Fruit fly (Drosophila melanogaster) whole organism, embryonic: ENCODE measurements around the gene CG32095.
A peak's percentile ranks its signal among the peaks of the same experiment; 100 is the strongest.

Experiments
- C15 ChIP-seq: fragments of 200-800 bp; sonication (Bioruptor generic); IDR thresholded peaks from 3 replicates; pipeline ENCODE4 v1.3.6; 2022; ENCODE audit warnings: missing biosample characterization, missing genetic modification characterization
- CG10274 ChIP-seq: fragments of 200-800 bp; sonication (Bioruptor generic); optimal IDR thresholded peaks from 3 replicates; lab custom pipeline; 2017; ENCODE audit warnings: missing biosample characterization, mild to moderate bottlenecking, missing genetic modification characterization
- CG10543 ChIP-seq: fragments of 200-800 bp; sonication (Bioruptor generic); optimal IDR thresholded peaks from 3 replicates; lab custom pipeline; 2017; ENCODE audit warnings: missing biosample characterization, mild to moderate bottlenecking, missing genetic modification characterization, moderate library complexity
- CG10654 ChIP-seq: fragments of 200-800 bp; sonication (Bioruptor generic); optimal IDR thresholded peaks from 2 replicates; lab custom pipeline; 2016; ENCODE audit warnings: missing biosample characterization, missing genetic modification characterization
- CG10979 ChIP-seq: fragments of 200-800 bp; sonication (Bioruptor generic); optimal IDR thresholded peaks from 2 replicates; lab custom pipeline; 2018; ENCODE audit warnings: missing biosample characterization, mild to moderate bottlenecking, missing genetic modification characterization, moderate library complexity
- CG11560 ChIP-seq: fragments of 200-800 bp; sonication (Bioruptor generic); IDR thresholded peaks from 3 replicates; pipeline ENCODE4 v1.3.6; 2022; ENCODE audit warnings: missing biosample characterization, missing genetic modification characterization
- CG12155 ChIP-seq: fragments of 200-800 bp; sonication (Bioruptor generic); optimal IDR thresholded peaks from 3 replicates; lab custom pipeline; 2016; ENCODE audit warnings: missing biosample characterization, missing genetic modification characterization
- CG12299 ChIP-seq: fragments of 200-800 bp; sonication (Bioruptor generic); optimal IDR thresholded peaks from 2 replicates; lab custom pipeline; 2018; ENCODE audit warnings: missing biosample characterization, mild to moderate bottlenecking, missing genetic modification characterization
- CG13123 ChIP-seq: fragments of 200-800 bp; sonication (Bioruptor generic); optimal IDR thresholded peaks from 2 replicates; lab custom pipeline; 2016; ENCODE audit warnings: missing biosample characterization, missing genetic modification characterization
- CG14965 ChIP-seq: fragments of 200-800 bp; sonication (Bioruptor generic); optimal IDR thresholded peaks from 2 replicates; lab custom pipeline; 2016; ENCODE audit warnings: missing biosample characterization, missing genetic modification characterization, borderline replicate concordance
- CG15011 ChIP-seq: fragments of 200-800 bp; sonication (Bioruptor generic); optimal IDR thresholded peaks from 3 replicates; lab custom pipeline; 2018; ENCODE audit warnings: missing biosample characterization, mild to moderate bottlenecking, missing genetic modification characterization
- CG15514 ChIP-seq: fragments of 200-800 bp; sonication (Bioruptor generic); optimal IDR thresholded peaks from 3 replicates; lab custom pipeline; 2017; ENCODE audit warnings: missing biosample characterization, missing genetic modification characterization, mild to moderate bottlenecking, moderate library complexity, missing genetic modification reagents
- CG1647 ChIP-seq: fragments of 200-800 bp; sonication (Bioruptor generic); optimal IDR thresholded peaks from 3 replicates; lab custom pipeline; 2016; ENCODE audit warnings: missing biosample characterization, missing genetic modification characterization
- CG18599 ChIP-seq: fragments of 200-800 bp; sonication (Bioruptor generic); optimal IDR thresholded peaks from 3 replicates; lab custom pipeline; 2017; ENCODE audit warnings: missing biosample characterization, missing genetic modification characterization, mild to moderate bottlenecking, moderate library complexity, missing genetic modification reagents
- CG30403 ChIP-seq: fragments of 200-800 bp; sonication (Bioruptor generic); optimal IDR thresholded peaks from 3 replicates; lab custom pipeline; 2016; ENCODE audit warnings: missing biosample characterization, missing genetic modification characterization
- CG31388 ChIP-seq: fragments of 200-800 bp; sonication (Bioruptor generic); optimal IDR thresholded peaks from 2 replicates; lab custom pipeline; 2016; ENCODE audit warnings: missing biosample characterization, missing genetic modification characterization
- CG3163 ChIP-seq: fragments of 200-800 bp; sonication (Bioruptor generic); optimal IDR thresholded peaks from 3 replicates; lab custom pipeline; 2016; ENCODE audit warnings: missing biosample characterization, missing genetic modification characterization
- CG3726 ChIP-seq: fragments of 200-800 bp; sonication (Bioruptor generic); IDR thresholded peaks from 3 replicates; pipeline ENCODE4, ENCODE4 v1.3.6; 2022; ENCODE audit warnings: missing biosample characterization, missing genetic modification characterization
- CG4360 ChIP-seq: fragments of 200-800 bp; sonication (Bioruptor generic); IDR thresholded peaks from 2 replicates; pipeline ENCODE4 v1.3.6; 2022; ENCODE audit warnings: missing biosample characterization, missing genetic modification characterization
- CG6813 ChIP-seq: fragments of 200-800 bp; sonication (Bioruptor generic); optimal IDR thresholded peaks from 2 replicates; lab custom pipeline; 2017; ENCODE audit warnings: missing biosample characterization, missing genetic modification characterization, mild to moderate bottlenecking, moderate library complexity, missing genetic modification reagents
- CG7839 ChIP-seq: fragments of 200-800 bp; sonication (Bioruptor generic); optimal IDR thresholded peaks from 3 replicates; lab custom pipeline; 2018; ENCODE audit warnings: missing biosample characterization, mild to moderate bottlenecking, missing genetic modification characterization, moderate library complexity
- CG8765 ChIP-seq: fragments of 200-800 bp; sonication (Bioruptor generic); IDR thresholded peaks from 2 replicates; pipeline ENCODE4 v1.3.6; 2022; ENCODE audit warnings: missing biosample characterization, missing genetic modification characterization
- CG8944 ChIP-seq: fragments of 200-800 bp; sonication (Bioruptor generic); optimal IDR thresholded peaks from 3 replicates; lab custom pipeline; 2016; ENCODE audit warnings: missing biosample characterization, missing genetic modification characterization
- Chrac-16 ChIP-seq: fragments of 200-800 bp; sonication (Bioruptor generic); optimal IDR thresholded peaks from 3 replicates; lab custom pipeline; 2016; ENCODE audit warnings: missing biosample characterization, missing genetic modification characterization
- Dbx ChIP-seq: fragments of 200-800 bp; sonication (Bioruptor generic); IDR thresholded peaks from 3 replicates; pipeline ENCODE4 v1.3.6; 2022; ENCODE audit warnings: missing biosample characterization, missing genetic modification characterization
- Drgx ChIP-seq: fragments of 200-800 bp; sonication (Bioruptor generic); IDR thresholded peaks from 2 replicates; pipeline ENCODE4 v1.3.6; 2022; ENCODE audit warnings: missing biosample characterization, missing genetic modification characterization
- E2f1 ChIP-seq: fragments of 200-800 bp; sonication (Bioruptor generic); IDR thresholded peaks from 2 replicates; pipeline ENCODE4 v1.3.6; 2022; ENCODE audit warnings: missing biosample characterization, missing genetic modification characterization
- Eip74EF ChIP-seq, 2 experiments: fragments of 200-800 bp in 1 of 2; fragments of >200 bp in 1 of 2; sonication (Bioruptor generic) in 1 of 2; optimal IDR thresholded peaks; 2 replicates each; lab custom pipeline; 2017 to 2019; ENCODE audit warnings: missing biosample characterization in 2 of 2, missing genetic modification characterization in 2 of 2, mild to moderate bottlenecking in 1 of 2, moderate library complexity in 1 of 2
- Gug ChIP-seq: fragments of 200-800 bp; sonication (Bioruptor generic); IDR thresholded peaks from 4 replicates; pipeline ENCODE4 v1.3.6; 2022; ENCODE audit warnings: missing biosample characterization, missing genetic modification characterization
- H2.0 ChIP-seq: fragments of 200-800 bp; sonication (Bioruptor generic); IDR thresholded peaks from 2 replicates; pipeline ENCODE4 v1.3.6; 2022; ENCODE audit warnings: missing biosample characterization, missing genetic modification characterization
- HLH4C ChIP-seq: fragments of 200-800 bp; sonication (Bioruptor generic); IDR thresholded peaks from 3 replicates; pipeline ENCODE4 v1.3.6; 2022; ENCODE audit warnings: missing biosample characterization, missing genetic modification characterization; ENCODE audit not compliant: partially characterized antibody
- HmgZ ChIP-seq: fragments of 200-800 bp; sonication (Bioruptor generic); optimal IDR thresholded peaks from 2 replicates; lab custom pipeline; 2018; ENCODE audit warnings: missing biosample characterization, mild to moderate bottlenecking, missing genetic modification characterization
- Hmr ChIP-seq: fragments of 200-800 bp; sonication (Bioruptor generic); optimal IDR thresholded peaks from 3 replicates; lab custom pipeline; 2017; ENCODE audit warnings: mild to moderate bottlenecking, missing biosample characterization, missing genetic modification reagents, missing genetic modification characterization
- Side ChIP-seq: fragments of 200-800 bp; sonication (Bioruptor generic); optimal IDR thresholded peaks from 2 replicates; lab custom pipeline; 2016; ENCODE audit warnings: missing biosample characterization, missing genetic modification characterization
- Sin3A ChIP-seq: fragments of >200 bp; optimal IDR thresholded peaks from 2 replicates; lab custom pipeline; 2018
- Spps ChIP-seq: fragments of 200-800 bp; sonication (Bioruptor generic); optimal IDR thresholded peaks from 2 replicates; lab custom pipeline; 2018; ENCODE audit warnings: missing biosample characterization, mild to moderate bottlenecking, missing genetic modification characterization
- Sry-β ChIP-seq: fragments of 200-800 bp; sonication (Bioruptor generic); optimal IDR thresholded peaks from 2 replicates; lab custom pipeline; 2018; ENCODE audit warnings: missing biosample characterization, mild to moderate bottlenecking, missing genetic modification characterization, moderate library complexity
- YL-1 ChIP-seq: fragments of 200-800 bp; sonication (Bioruptor generic); optimal IDR thresholded peaks from 3 replicates; lab custom pipeline; 2017; ENCODE audit warnings: missing biosample characterization, mild to moderate bottlenecking, missing genetic modification characterization
- btn ChIP-seq: fragments of 200-800 bp; sonication (Bioruptor generic); optimal IDR thresholded peaks from 2 replicates; lab custom pipeline; 2016; ENCODE audit warnings: missing biosample characterization, missing genetic modification characterization
- caup ChIP-seq: fragments of 200-800 bp; sonication (Bioruptor generic); optimal IDR thresholded peaks from 3 replicates; lab custom pipeline; 2017; ENCODE audit warnings: missing biosample characterization, mild to moderate bottlenecking, missing genetic modification characterization, moderate library complexity; ENCODE audit not compliant: severe bottlenecking
- danr ChIP-seq: fragments of 200-800 bp; sonication (Bioruptor generic); IDR thresholded peaks from 2 replicates; pipeline ENCODE4 v1.3.6; 2022; ENCODE audit warnings: missing biosample characterization, missing genetic modification characterization
- gsb ChIP-seq: fragments of 200-800 bp; sonication (Bioruptor generic); IDR thresholded peaks from 2 replicates; pipeline ENCODE4 v1.3.6; 2022; ENCODE audit warnings: missing biosample characterization, missing genetic modification characterization
- gsb-n ChIP-seq: fragments of 200-800 bp; sonication (Bioruptor generic); optimal IDR thresholded peaks from 3 replicates; lab custom pipeline; 2018; ENCODE audit warnings: missing biosample characterization, mild to moderate bottlenecking, missing genetic modification characterization
- kay ChIP-seq: fragments of 200-800 bp; sonication (Bioruptor generic); optimal IDR thresholded peaks from 2 replicates; lab custom pipeline; 2016; ENCODE audit warnings: missing biosample characterization, missing genetic modification characterization
- ken ChIP-seq: fragments of 200-800 bp; sonication (Bioruptor generic); IDR thresholded peaks from 3 replicates; pipeline ENCODE4 v1.3.6; 2022; ENCODE audit warnings: missing biosample characterization, missing genetic modification characterization
- lbe ChIP-seq: fragments of 200-800 bp; sonication (Bioruptor generic); optimal IDR thresholded peaks from 2 replicates; lab custom pipeline; 2016; ENCODE audit warnings: missing biosample characterization, mild to moderate bottlenecking, missing genetic modification characterization
- lilli ChIP-seq: fragments of 200-800 bp; sonication (Bioruptor generic); optimal IDR thresholded peaks from 3 replicates; lab custom pipeline; 2016; ENCODE audit warnings: missing biosample characterization, missing genetic modification characterization
- lola ChIP-seq, 3 experiments: fragments of >200 bp in 2 of 3; fragments of 200-800 bp in 1 of 3; sonication (Bioruptor generic) in 1 of 3; optimal IDR thresholded peaks; 2 replicates each; lab custom pipeline; 2017 to 2019; ENCODE audit warnings: missing biosample characterization in 3 of 3, missing genetic modification characterization in 3 of 3, mild to moderate bottlenecking in 1 of 3, moderate library complexity in 1 of 3
- nau ChIP-seq: fragments of 200-800 bp; sonication (Bioruptor generic); optimal IDR thresholded peaks from 3 replicates; lab custom pipeline; 2017; ENCODE audit warnings: missing biosample characterization, mild to moderate bottlenecking, missing genetic modification characterization, missing genetic modification reagents
- nerfin-1 ChIP-seq: fragments of 200-800 bp; sonication (Bioruptor generic); optimal IDR thresholded peaks from 3 replicates; lab custom pipeline; 2019; ENCODE audit warnings: missing biosample characterization, mild to moderate bottlenecking, missing genetic modification characterization, moderate library complexity
- schlank ChIP-seq: fragments of 200-800 bp; sonication (Bioruptor generic); optimal IDR thresholded peaks from 2 replicates; lab custom pipeline; 2018; ENCODE audit warnings: missing biosample characterization, mild to moderate bottlenecking, missing genetic modification characterization
- slp2 ChIP-seq: fragments of 200-800 bp; sonication (Bioruptor generic); optimal IDR thresholded peaks from 2 replicates; lab custom pipeline; 2016; ENCODE audit warnings: missing biosample characterization, missing genetic modification characterization

The CG32095 gene

DNA sequence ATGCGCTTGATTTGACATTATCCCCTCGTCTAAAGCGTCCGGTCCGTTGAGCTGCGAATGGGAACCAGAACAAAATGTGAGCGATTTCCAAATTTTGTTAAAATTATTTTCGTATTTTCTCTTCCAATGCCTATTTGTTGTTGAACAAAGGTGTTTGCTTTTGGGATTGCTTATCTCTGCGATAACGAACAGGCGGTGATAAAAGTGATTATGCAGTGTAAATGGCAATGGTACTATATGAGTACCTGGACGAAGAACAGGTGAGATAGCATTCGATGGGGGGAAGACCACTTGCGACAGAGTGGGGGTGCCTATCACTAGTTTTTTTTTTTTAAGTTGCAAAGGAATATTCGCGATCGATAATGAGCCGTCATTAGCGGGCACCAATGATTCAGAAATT is 37.3 kb downstream of the CG32095 start (continued):
- TF ChIP-seq HmgZ (tag; lab: Kevin White, UChicago): peak; percentile 17
- TF ChIP-seq CG14965 (GFP tag; lab: Kevin White, UChicago): no peak
- TF ChIP-seq CG10274 (GFP tag; lab: Kevin White, UChicago): no peak
- TF ChIP-seq CG8765 (GFP tag; lab: Robert Waterston, UW): no peak
- no peak for TF ChIP-seq E2f1 (GFP tag; lab: Robert Waterston, UW)
- TF ChIP-seq CG18599: peak; percentile 47
- TF ChIP-seq lbe: no peak
- TF ChIP-seq Eip74EF (GFP tag; optimal IDR thresholded peaks at IDR 0.05; lab: Kevin White, UChicago): no peak
- TF ChIP-seq CG11560 (tag; lab: Robert Waterston, UW): no peak
- no peak for TF ChIP-seq CG7839 (tag; lab: Kevin White, UChicago)
- TF ChIP-seq nerfin-1: no peak
- TF ChIP-seq CG13123: no peak
- TF ChIP-seq CG15011: no peak
- no peak for TF ChIP-seq H2.0
- no peak for TF ChIP-seq Side
- TF ChIP-seq nau (GFP tag; lab: Kevin White, UChicago): no peak
- TF ChIP-seq gsb (GFP tag; lab: Robert Waterston, UW): no peak
- TF ChIP-seq CG12299 (tag; lab: Kevin White, UChicago): no peak
- TF ChIP-seq CG10979 (tag; lab: Kevin White, UChicago): no peak
- TF ChIP-seq schlank (tag; lab: Kevin White, UChicago): peak; percentile 34
- no peak for TF ChIP-seq CG10654 (GFP tag; lab: Kevin White, UChicago)
- TF ChIP-seq CG10543 (GFP tag; lab: Kevin White, UChicago): peak; percentile 52
- no peak for TF ChIP-seq Hmr (GFP tag; lab: Kevin White, UChicago)
- no peak for TF ChIP-seq CG3726 (GFP tag; lab: Robert Waterston, UW)
- no peak for TF ChIP-seq Spps (tag; lab: Kevin White, UChicago)
- TF ChIP-seq Gug (GFP tag; lab: Robert Waterston, UW): no peak
- TF ChIP-seq CG3163 (GFP tag; lab: Kevin White, UChicago): no peak
- TF ChIP-seq caup: peak; percentile 4
- no peak for TF ChIP-seq CG12155
- peak; percentile 41; the same call in 1 of the 3 replicates for TF ChIP-seq Dbx (GFP tag; lab: Robert Waterston, UW)
- TF ChIP-seq CG1647 (GFP tag; lab: Kevin White, UChicago): no peak
- TF ChIP-seq Sry-β: no peak
- TF ChIP-seq Chrac-16 (GFP tag; lab: Kevin White, UChicago): no peak
- no peak for TF ChIP-seq Sin3A
- TF ChIP-seq lola (GFP tag; optimal IDR thresholded peaks at IDR 0.05; lab: Kevin White, UChicago): no peak
- TF ChIP-seq Drgx: no peak
- peak; percentile 54 for TF ChIP-seq CG6813
- no peak for TF ChIP-seq danr (GFP tag; lab: Robert Waterston, UW)
- TF ChIP-seq btn (GFP tag; lab: Kevin White, UChicago): no peak
- TF ChIP-seq CG31388 (GFP tag; lab: Kevin White, UChicago): no peak
- TF ChIP-seq ken (GFP tag; lab: Robert Waterston, UW): no peak
- no peak for TF ChIP-seq C15 (GFP tag; lab: Robert Waterston, UW)
- no peak for TF ChIP-seq CG8944 (GFP tag; lab: Kevin White, UChicago)
- TF ChIP-seq CG4360 (GFP tag; lab: Robert Waterston, UW): no peak
- TF ChIP-seq lilli (GFP tag; lab: Kevin White, UChicago): no peak
- TF ChIP-seq kay (GFP tag; lab: Kevin White, UChicago): no peak
- TF ChIP-seq CG30403 (GFP tag; lab: Kevin White, UChicago): no peak
- TF ChIP-seq gsb-n (tag; lab: Kevin White, UChicago): no peak
- TF ChIP-seq CG15514: peak; percentile 36
- TF ChIP-seq slp2: no peak
- TF ChIP-seq HLH4C (GFP tag; lab: Robert Waterston, UW): no peak
- no peak for TF ChIP-seq YL-1 (GFP tag; lab: Kevin White, UChicago)
